Fruit fly (Drosophila melanogaster) whole organism, wandering third instar larva: ENCODE data around the gene yellow-e3.

Source experiments
- CrebA ChIP-seq: fragments of 200-800 bp; sonication (Bioruptor generic); optimal IDR thresholded peaks from 2 replicates; lab custom pipeline; 2016; ENCODE audit warnings: missing biosample characterization, mild to moderate bottlenecking, missing genetic modification characterization, borderline replicate concordance
- Hnf4 ChIP-seq: fragments of 200-800 bp; sonication (Bioruptor generic); optimal IDR thresholded peaks from 2 replicates; lab custom pipeline; 2016; ENCODE audit warnings: missing biosample characterization, mild to moderate bottlenecking, missing genetic modification characterization
- Hr78 ChIP-seq: fragments of >200 bp; optimal IDR thresholded peaks from 2 replicates; lab custom pipeline; 2017; ENCODE audit warnings: missing biosample characterization, missing genetic modification characterization
- h ChIP-seq: fragments of 200-800 bp; sonication (Bioruptor generic); optimal IDR thresholded peaks from 3 replicates; lab custom pipeline; 2016; ENCODE audit warnings: missing biosample characterization, mild to moderate bottlenecking, missing genetic modification characterization
- sage ChIP-seq: fragments of 200-800 bp; sonication (Bioruptor generic); optimal IDR thresholded peaks from 2 replicates; lab custom pipeline; 2016; ENCODE audit warnings: missing biosample characterization, mild to moderate bottlenecking, missing genetic modification characterization
- tai ChIP-seq: sonication (Bioruptor generic); optimal IDR thresholded peaks from 2 replicates; lab custom pipeline; 2016; ENCODE audit warnings: missing biosample characterization, missing genetic modification characterization

- TF ChIP-seq CrebA (GFP tag; lab: Kevin White, UChicago), result peak; percentile 74
- peak; percentile 97 for TF ChIP-seq h
- peak; percentile 90 for TF ChIP-seq Hnf4 (GFP tag; lab: Kevin White, UChicago)
- TF ChIP-seq Hr78 (GFP tag; lab: Kevin White, UChicago), result no peak
- peak; percentile 83 for TF ChIP-seq sage (GFP tag; lab: Kevin White, UChicago)
- peak; percentile 93 for TF ChIP-seq tai (GFP tag; lab: Kevin White, UChicago)
Measured at dm6 chr3R:13364175-13365174, 40.2 kb downstream of the yellow-e3 start, which contains the start of gene Dic1.
